Worm (Caenorhabditis elegans): ENCODE measurements around the gene R02F11.3.

ce11 chrV:4805847-4806246, at the start of gene R02F11.3:
- TF ChIP-seq mep-1 (tag; optimal IDR thresholded peaks at IDR 0.05) (no peak), lir-3 (tag; optimal IDR thresholded peaks at IDR 0.05) (no peak), mxl-2 (GFP tag; conservative IDR thresholded peaks at IDR 0.05) (no peak), ceh-82 (tag; optimal IDR thresholded peaks at IDR 0.05) (no peak), pha-4 (GFP tag; IDR thresholded peaks at IDR 0.05) (no peak), pha-4 (tag; optimal IDR thresholded peaks at IDR 0.05) (no peak), F37D6.2 (tag; optimal IDR thresholded peaks at IDR 0.05) (no peak), sdz-12 (GFP tag; optimal IDR thresholded peaks at IDR 0.05) (no peak), unc-62 (GFP tag; optimal IDR thresholded peaks at IDR 0.05 in 1 of 2) (no peak), unc-62 (tag; optimal IDR thresholded peaks at IDR 0.05) (no peak), dpl-1 (GFP tag; optimal IDR thresholded peaks at IDR 0.05) (no peak), ceh-28 (tag; optimal IDR thresholded peaks at IDR 0.05) (no peak), snpc-4 (tag; optimal IDR thresholded peaks at IDR 0.05) (no peak), rbr-2 (tag; optimal IDR thresholded peaks at IDR 0.05) (no peak)
